Worm (Caenorhabditis elegans): ENCODE results near the gene stdh-1.

ce11 chrV:13879241-13879640, 27.1 kb upstream of the stdh-1 start, which contains the start of gene lbp-7:
- no peak for TF ChIP-seq ztf-11 (tag; optimal IDR thresholded peaks at IDR 0.05)
- TF ChIP-seq fkh-10 (GFP tag; optimal IDR thresholded peaks at IDR 0.05), result no peak
- no peak for TF ChIP-seq lin-15B (tag; optimal IDR thresholded peaks at IDR 0.05)
